Worm (Caenorhabditis elegans) whole organism, L4 larva: ENCODE results near the gene C39B5.5.

Experiments
- F44E2.7 ChIP-seq: fragments of 200-800 bp; sonication (Bioruptor generic); IDR thresholded peaks from 2 replicates; pipeline ENCODE4 v2.1.2; 2022; ENCODE audit warnings: missing genetic modification characterization, missing compliant biosample characterization
- F49E8.2 ChIP-seq: sonication (generic microtip); optimal IDR thresholded peaks from 2 replicates; lab custom pipeline; 2016; ENCODE audit warnings: missing compliant biosample characterization, mild to moderate bottlenecking, missing genetic modification characterization, borderline replicate concordance
- aha-1 ChIP-seq: fragments of 150-350 bp; peaks from one replicate; lab custom pipeline; 2014; ENCODE audit warnings: missing biosample characterization, missing genetic modification characterization
- ces-1 ChIP-seq: fragments of 150-350 bp; sonication (generic microtip); optimal IDR thresholded peaks from 4 replicates; lab custom pipeline; 2014; ENCODE audit warnings: missing biosample characterization, missing genetic modification reagents, missing genetic modification characterization
- daf-12 ChIP-seq: fragments of 150-350 bp; optimal IDR thresholded peaks from 2 replicates; lab custom pipeline; 2014; ENCODE audit warnings: missing biosample characterization, missing genetic modification reagents, missing genetic modification characterization
- hlh-30 ChIP-seq: sonication (generic microtip); optimal IDR thresholded peaks from 2 replicates; lab custom pipeline; 2017; ENCODE audit warnings: antibody characterized with exemption, mild to moderate bottlenecking, missing genetic modification characterization, missing compliant biosample characterization; ENCODE audit not compliant: insufficient read depth
- jun-1 ChIP-seq: fragments of 150-350 bp; optimal IDR thresholded peaks from 2 replicates; lab custom pipeline; 2014; ENCODE audit warnings: missing biosample characterization, missing genetic modification reagents, missing genetic modification characterization
- madf-5 ChIP-seq, 2 experiments: fragments of 200-800 bp; sonication (Bioruptor generic); IDR thresholded peaks; 2 replicates each; pipeline ENCODE4 v1.3.6; 2022; ENCODE audit warnings: missing compliant biosample characterization in 2 of 2, missing genetic modification characterization in 2 of 2
- mep-1 ChIP-seq: fragments of 150-350 bp; sonication (generic microtip); optimal IDR thresholded peaks from 3 replicates; lab custom pipeline; 2014; ENCODE audit warnings: missing biosample characterization, missing genetic modification characterization
- nhr-237 ChIP-seq: sonication (generic microtip); optimal IDR thresholded peaks from 2 replicates; lab custom pipeline; 2017; ENCODE audit warnings: missing biosample characterization, missing genetic modification characterization
- nhr-77 ChIP-seq: fragments of 150-350 bp; optimal IDR thresholded peaks from 2 replicates; lab custom pipeline; 2014; ENCODE audit warnings: missing biosample characterization, missing genetic modification characterization
- ztf-11 ChIP-seq: fragments of 150-350 bp; optimal IDR thresholded peaks from 2 replicates; lab custom pipeline; 2014; ENCODE audit warnings: missing biosample characterization, missing genetic modification characterization

- TF ChIP-seq jun-1 (tag; lab: Kevin White, UChicago): no peak
- no peak for TF ChIP-seq nhr-237 (tag; lab: Kevin White, UChicago)
- TF ChIP-seq ces-1 (GFP tag; lab: Kevin White, UChicago): no peak
- TF ChIP-seq F44E2.7 (GFP tag; lab: Robert Waterston, UW): no peak
- TF ChIP-seq F49E8.2 (tag; lab: Kevin White, UChicago): no peak
- no peak for TF ChIP-seq madf-5 (GFP tag; IDR thresholded peaks at IDR 0.05; lab: Robert Waterston, UW)
- no peak for TF ChIP-seq ztf-11 (tag; lab: Kevin White, UChicago)
- no peak for TF ChIP-seq hlh-30 (tag; lab: Kevin White, UChicago)
- peak; percentile 14 for TF ChIP-seq aha-1 (tag; lab: Kevin White, UChicago)
- no peak for TF ChIP-seq mep-1 (tag; lab: Kevin White, UChicago)
- no peak for TF ChIP-seq nhr-77 (tag; lab: Kevin White, UChicago)
- no peak for TF ChIP-seq daf-12 (tag; lab: Kevin White, UChicago)
These were observed 37.8 kb downstream of the C39B5.5 start, which contains the start of gene srd-67 for ce11 chrIII:2245727-2246126.
